Fruit fly (Drosophila melanogaster): ENCODE results near the gene CG11403.

The CG11403 gene

dm6 chrX:1286136-1286535 is 46.5 kb upstream of the CG11403 start:
- TF ChIP-seq MESR4 (GFP tag; optimal IDR thresholded peaks at IDR 0.05): no peak
- no peak for TF ChIP-seq CG9609 (GFP tag; optimal IDR thresholded peaks at IDR 0.05)
- TF ChIP-seq Antp (GFP tag; optimal IDR thresholded peaks at IDR 0.05): no peak
- TF ChIP-seq BEAF-32 (GFP tag; optimal IDR thresholded peaks at IDR 0.05): no peak
- no peak for TF ChIP-seq MBD-R2 (GFP tag; IDR thresholded peaks at IDR 0.05)
- TF ChIP-seq CG13775 (GFP tag; optimal IDR thresholded peaks at IDR 0.05): no peak
- no peak for TF ChIP-seq gcm2 (GFP tag; optimal IDR thresholded peaks at IDR 0.05)
- TF ChIP-seq CG8478 (optimal IDR thresholded peaks at IDR 0.05): no peak
- peak; percentile 39 for TF ChIP-seq CG1603 (tag; optimal IDR thresholded peaks at IDR 0.05)
- TF ChIP-seq E2f1 (GFP tag; IDR thresholded peaks at IDR 0.05): no peak
- TF ChIP-seq pan (optimal IDR thresholded peaks at IDR 0.05): no peak
- peak in 1 of 2 experiments; percentile 41 for TF ChIP-seq pan (GFP tag; optimal IDR thresholded peaks at IDR 0.05 in 1 of 2, IDR thresholded peaks at IDR 0.05 in 1 of 2)
- peak; percentile 44 for TF ChIP-seq pita (GFP tag; optimal IDR thresholded peaks at IDR 0.05)
- no peak for TF ChIP-seq wek (GFP tag; optimal IDR thresholded peaks at IDR 0.05)
- no peak for TF ChIP-seq CkIIα-i1 (GFP tag; IDR thresholded peaks at IDR 0.05)
- TF ChIP-seq tup (GFP tag; optimal IDR thresholded peaks at IDR 0.05): no peak
- TF ChIP-seq CG5953 (GFP tag; IDR thresholded peaks at IDR 0.05): no peak
- peak; percentile 40; the same call in 1 of the 2 replicates for TF ChIP-seq lmd (GFP tag; IDR thresholded peaks at IDR 0.05)
- TF ChIP-seq cwo (GFP tag; optimal IDR thresholded peaks at IDR 0.05): no peak
- no peak for TF ChIP-seq sc (optimal IDR thresholded peaks at IDR 0.05)
- TF ChIP-seq sc (GFP tag; optimal IDR thresholded peaks at IDR 0.05): no peak
- TF ChIP-seq CG8944 (GFP tag; optimal IDR thresholded peaks at IDR 0.05): no peak
- TF ChIP-seq kah (GFP tag; optimal IDR thresholded peaks at IDR 0.05): no peak
- TF ChIP-seq schlank (tag; optimal IDR thresholded peaks at IDR 0.05): no peak
- no peak for TF ChIP-seq pum (GFP tag; optimal IDR thresholded peaks at IDR 0.05)
- TF ChIP-seq CG15514 (GFP tag; optimal IDR thresholded peaks at IDR 0.05): peak; percentile 13
- TF ChIP-seq CG8290 (GFP tag; optimal IDR thresholded peaks at IDR 0.05): no peak
- TF ChIP-seq CG8290 (tag; optimal IDR thresholded peaks at IDR 0.05): peak in 1 of 2 experiments; percentile 67
- peak; percentile 51 for TF ChIP-seq CG12155 (GFP tag; optimal IDR thresholded peaks at IDR 0.05)
- no peak for TF ChIP-seq seq (GFP tag; IDR thresholded peaks at IDR 0.05)
- TF ChIP-seq gsb (GFP tag; IDR thresholded peaks at IDR 0.05): no peak
- peak; percentile 3 for TF ChIP-seq phol (tag; optimal IDR thresholded peaks at IDR 0.05)
- no peak for TF ChIP-seq D (optimal IDR thresholded peaks at IDR 0.05)
- TF ChIP-seq D (GFP tag; optimal IDR thresholded peaks at IDR 0.05): no peak
- no peak for TF ChIP-seq ttk (GFP tag; IDR thresholded peaks at IDR 0.05)
- TF ChIP-seq row (GFP tag; IDR thresholded peaks at IDR 0.05): 0 out of 3 replicates have a peak, but pooled peaks have one; percentile 21
- no peak for TF ChIP-seq sqz (GFP tag; optimal IDR thresholded peaks at IDR 0.05)
- no peak for TF ChIP-seq CG12942 (GFP tag; optimal IDR thresholded peaks at IDR 0.05)
- TF ChIP-seq prd (optimal IDR thresholded peaks at IDR 0.05): no peak
- TF ChIP-seq prd (GFP tag; IDR thresholded peaks at IDR 0.05): no peak
- TF ChIP-seq CG12299 (tag; optimal IDR thresholded peaks at IDR 0.05): no peak
- 0 out of 2 replicates have a peak, but pooled peaks have one; percentile 11 for TF ChIP-seq Drgx (GFP tag; IDR thresholded peaks at IDR 0.05)
- TF ChIP-seq Dip2 (GFP tag; IDR thresholded peaks at IDR 0.05): no peak
- TF ChIP-seq Xbp1 (GFP tag; optimal IDR thresholded peaks at IDR 0.05): no peak
- no peak for TF ChIP-seq CG18599 (GFP tag; optimal IDR thresholded peaks at IDR 0.05)
- TF ChIP-seq chm (GFP tag; IDR thresholded peaks at IDR 0.05): no peak
- peak; percentile 3 for TF ChIP-seq Hmr (GFP tag; optimal IDR thresholded peaks at IDR 0.05)
- no peak for TF ChIP-seq CG4424 (GFP tag; optimal IDR thresholded peaks at IDR 0.05)
- TF ChIP-seq luna (GFP tag; optimal IDR thresholded peaks at IDR 0.05): no peak
- no peak for TF ChIP-seq en (GFP tag; optimal IDR thresholded peaks at IDR 0.05)
- no peak for TF ChIP-seq yki (optimal IDR thresholded peaks at IDR 0.05)
- TF ChIP-seq zfh1 (GFP tag; IDR thresholded peaks at IDR 0.05): no peak
- no peak for TF ChIP-seq chn (GFP tag; optimal IDR thresholded peaks at IDR 0.05)
- TF ChIP-seq CG12769 (tag; optimal IDR thresholded peaks at IDR 0.05): peak; percentile 39
